Worm (Caenorhabditis elegans) whole organism, L1 larva: ENCODE measurements around the gene W10G11.19.

Experiments used
- ceh-8 ChIP-seq: fragments of 200-800 bp; sonication (Bioruptor generic); optimal IDR thresholded peaks from 2 replicates; lab custom pipeline; 2018; ENCODE audit warnings: mild to moderate bottlenecking, missing genetic modification characterization, moderate library complexity, missing compliant biosample characterization
- ceh-82 ChIP-seq, 3 experiments: fragments of 150-350 bp in 1 of 3; sonication (generic microtip) in 2 of 3; optimal IDR thresholded peaks; 2 replicates each; lab custom pipeline; 2014 to 2017; ENCODE audit warnings: missing biosample characterization in 3 of 3, missing genetic modification characterization in 3 of 3
- dpl-1 ChIP-seq, 3 experiments: fragments of 150-350 bp in 2 of 3; sonication (generic microtip) in 1 of 3; optimal IDR thresholded peaks; 2 replicates each; lab custom pipeline; 2014 to 2017; ENCODE audit warnings: missing biosample characterization in 3 of 3, missing genetic modification characterization in 3 of 3, missing genetic modification reagents in 3 of 3
- elt-3 ChIP-seq, 6 experiments: fragments of 150-350 bp in 1 of 6; sonication (generic microtip); optimal IDR thresholded peaks; 2 replicates each; lab custom pipeline; 2017 to 2018; ENCODE audit warnings: missing biosample characterization in 6 of 6, missing genetic modification characterization in 6 of 6, inconsistent platforms in 1 of 6
- fkh-10 ChIP-seq: sonication (generic microtip); optimal IDR thresholded peaks from 2 replicates; lab custom pipeline; 2017; ENCODE audit warnings: missing biosample characterization, missing genetic modification reagents, missing genetic modification characterization
- mdl-1 ChIP-seq, 2 experiments: fragments of 150-350 bp; optimal IDR thresholded peaks; 2 replicates each; lab custom pipeline; 2014 to 2017; ENCODE audit warnings: missing biosample characterization in 2 of 2, missing genetic modification characterization in 2 of 2, inconsistent platforms in 1 of 2
- nhr-237 ChIP-seq: fragments of 150-350 bp; optimal IDR thresholded peaks from 2 replicates; lab custom pipeline; 2014; ENCODE audit warnings: missing biosample characterization, missing genetic modification characterization
- pqm-1 ChIP-seq: sonication (generic microtip); optimal IDR thresholded peaks from 3 replicates; lab custom pipeline; 2017; ENCODE audit warnings: missing biosample characterization, missing genetic modification characterization
- skn-1 ChIP-seq: fragments of 150-350 bp; optimal IDR thresholded peaks from 2 replicates; lab custom pipeline; 2014; ENCODE audit warnings: missing biosample characterization, missing genetic modification characterization
- unc-98 ChIP-seq: fragments of 200-800 bp; sonication (Bioruptor generic); IDR thresholded peaks from 2 replicates; pipeline ENCODE4 v1.3.6; 2022; ENCODE audit warnings: missing genetic modification characterization, missing compliant biosample characterization

DNA sequence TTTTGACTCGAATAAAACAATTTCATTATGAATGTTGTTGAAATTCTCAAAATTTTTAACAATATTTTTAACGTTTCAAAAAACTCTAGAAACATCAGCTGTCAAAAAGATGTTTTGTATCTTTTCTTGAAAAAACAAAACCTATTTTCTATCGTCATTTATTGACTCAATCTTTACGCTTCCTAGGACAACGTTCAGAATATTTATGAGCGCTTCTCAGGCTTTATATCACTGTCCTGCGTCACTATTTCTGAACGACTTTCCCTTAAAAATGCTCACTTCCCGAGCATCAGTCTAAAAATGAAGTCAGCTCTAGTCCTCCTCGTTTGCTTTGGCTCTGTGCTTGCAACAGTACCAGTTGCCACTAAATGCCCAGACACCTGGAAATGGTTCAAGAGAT lies 27.7 kb downstream of the W10G11.19 start, which contains the start of gene clec-133:
- TF ChIP-seq mdl-1 (tag; optimal IDR thresholded peaks at IDR 0.05; lab: Kevin White, UChicago) (no peak), skn-1 (tag; lab: Kevin White, UChicago) (no peak), fkh-10 (GFP tag; lab: Kevin White, UChicago) (no peak), unc-98 (GFP tag; lab: Robert Waterston, UW) (no peak), ceh-82 (tag; optimal IDR thresholded peaks at IDR 0.05; lab: Kevin White, UChicago) (no peak), elt-3 (tag; optimal IDR thresholded peaks at IDR 0.05; lab: Kevin White, UChicago) (no peak), nhr-237 (tag; lab: Kevin White, UChicago) (no peak), pqm-1 (no peak), ceh-8 (GFP tag; lab: Kevin White, UChicago) (no peak), dpl-1 (GFP tag; optimal IDR thresholded peaks at IDR 0.05; lab: Kevin White, UChicago) (no peak)
